Worm (Caenorhabditis elegans): ENCODE results near the gene str-205.

- TF ChIP-seq pha-4 (tag; optimal IDR thresholded peaks at IDR 0.05): peak; percentile 39
- no peak for TF ChIP-seq snpc-4 (tag; optimal IDR thresholded peaks at IDR 0.05)
- TF ChIP-seq nhr-77 (tag; optimal IDR thresholded peaks at IDR 0.05): no peak
- TF ChIP-seq nhr-12 (tag; optimal IDR thresholded peaks at IDR 0.05): no peak
Measured at ce11 chrV:4889477-4889876, 40.3 kb downstream of the str-205 start, which contains the start of gene ugt-12.

Data from whole organism, L3 larva.